Fruit fly (Drosophila melanogaster) whole organism, embryonic: ENCODE results near the gene Inx3.

Experiments used
- ATbp ChIP-seq: fragments of 200-800 bp; sonication (Bioruptor generic); optimal IDR thresholded peaks from 2 replicates; lab custom pipeline; 2017; ENCODE audit warnings: missing biosample characterization, mild to moderate bottlenecking, missing genetic modification characterization, missing genetic modification reagents
- Atf6 ChIP-seq: fragments of 200-800 bp; sonication (Bioruptor generic); IDR thresholded peaks from 2 replicates; pipeline ENCODE4 v1.3.6; 2022; ENCODE audit warnings: missing biosample characterization, missing genetic modification characterization
- Blimp-1 ChIP-seq: fragments of 200-800 bp; sonication (Bioruptor generic); optimal IDR thresholded peaks from 3 replicates; lab custom pipeline; 2018; ENCODE audit warnings: missing biosample characterization, missing genetic modification characterization, mild to moderate bottlenecking, moderate library complexity, missing genetic modification reagents
- CG10543 ChIP-seq: fragments of 200-800 bp; sonication (Bioruptor generic); optimal IDR thresholded peaks from 3 replicates; lab custom pipeline; 2017; ENCODE audit warnings: missing biosample characterization, mild to moderate bottlenecking, missing genetic modification characterization, moderate library complexity
- CG12236 ChIP-seq: fragments of 200-800 bp; sonication (Bioruptor generic); optimal IDR thresholded peaks from 2 replicates; lab custom pipeline; 2016; ENCODE audit warnings: missing biosample characterization, missing genetic modification characterization
- CG1233 ChIP-seq: fragments of 200-800 bp; sonication (Bioruptor generic); optimal IDR thresholded peaks from 4 replicates; lab custom pipeline; 2018; ENCODE audit warnings: missing biosample characterization, mild to moderate bottlenecking, missing genetic modification characterization
- CG13123 ChIP-seq: fragments of 200-800 bp; sonication (Bioruptor generic); optimal IDR thresholded peaks from 2 replicates; lab custom pipeline; 2016; ENCODE audit warnings: missing biosample characterization, missing genetic modification characterization
- CG15479 ChIP-seq: fragments of 200-800 bp; sonication (Bioruptor generic); optimal IDR thresholded peaks from 3 replicates; lab custom pipeline; 2019; ENCODE audit warnings: missing biosample characterization, mild to moderate bottlenecking, missing genetic modification characterization, moderate library complexity
- CG1647 ChIP-seq: fragments of 200-800 bp; sonication (Bioruptor generic); optimal IDR thresholded peaks from 3 replicates; lab custom pipeline; 2016; ENCODE audit warnings: missing biosample characterization, missing genetic modification characterization
- CG16779 ChIP-seq: fragments of 200-800 bp; sonication (Bioruptor generic); IDR thresholded peaks from 2 replicates; pipeline ENCODE4 v1.3.6; 2022; ENCODE audit warnings: missing biosample characterization, missing genetic modification characterization
- CG1792 ChIP-seq: fragments of 200-800 bp; sonication (Bioruptor generic); optimal IDR thresholded peaks from 2 replicates; lab custom pipeline; 2016; ENCODE audit warnings: missing biosample characterization, missing genetic modification characterization
- CG18262 ChIP-seq: fragments of 200-800 bp; optimal IDR thresholded peaks from 3 replicates; lab custom pipeline; 2019; ENCODE audit warnings: missing biosample characterization, mild to moderate bottlenecking, missing genetic modification characterization, moderate library complexity
- CG18599 ChIP-seq: fragments of 200-800 bp; sonication (Bioruptor generic); optimal IDR thresholded peaks from 3 replicates; lab custom pipeline; 2017; ENCODE audit warnings: missing biosample characterization, missing genetic modification characterization, mild to moderate bottlenecking, moderate library complexity, missing genetic modification reagents
- CG2199 ChIP-seq: fragments of 200-800 bp; sonication (Bioruptor generic); IDR thresholded peaks from 3 replicates; pipeline ENCODE4 v1.3.6; 2022; ENCODE audit warnings: missing biosample characterization, missing genetic modification characterization
- CG2875 ChIP-seq: fragments of 200-800 bp; sonication (Bioruptor generic); optimal IDR thresholded peaks from 2 replicates; lab custom pipeline; 2017; ENCODE audit warnings: missing biosample characterization, mild to moderate bottlenecking, missing genetic modification characterization, missing genetic modification reagents
- CG3726 ChIP-seq: fragments of 200-800 bp; sonication (Bioruptor generic); IDR thresholded peaks from 3 replicates; pipeline ENCODE4, ENCODE4 v1.3.6; 2022; ENCODE audit warnings: missing biosample characterization, missing genetic modification characterization
- CG4360 ChIP-seq: fragments of 200-800 bp; sonication (Bioruptor generic); IDR thresholded peaks from 2 replicates; pipeline ENCODE4 v1.3.6; 2022; ENCODE audit warnings: missing biosample characterization, missing genetic modification characterization
- CG9727 ChIP-seq: fragments of 200-800 bp; sonication (Bioruptor generic); optimal IDR thresholded peaks from 3 replicates; lab custom pipeline; 2017; ENCODE audit warnings: missing biosample characterization, mild to moderate bottlenecking, missing genetic modification characterization
- Dll ChIP-seq: fragments of 200-800 bp; sonication (Bioruptor generic); IDR thresholded peaks from 4 replicates; pipeline ENCODE4 v1.3.6; 2022; ENCODE audit warnings: missing biosample characterization, missing genetic modification characterization; ENCODE audit not compliant: partially characterized antibody
- Elba2 ChIP-seq: fragments of 200-800 bp; sonication (Bioruptor generic); optimal IDR thresholded peaks from 3 replicates; lab custom pipeline; 2016; ENCODE audit warnings: missing biosample characterization, missing genetic modification characterization
- HmgZ ChIP-seq: fragments of 200-800 bp; sonication (Bioruptor generic); optimal IDR thresholded peaks from 2 replicates; lab custom pipeline; 2018; ENCODE audit warnings: missing biosample characterization, mild to moderate bottlenecking, missing genetic modification characterization
- Hmr ChIP-seq: fragments of 200-800 bp; sonication (Bioruptor generic); optimal IDR thresholded peaks from 3 replicates; lab custom pipeline; 2017; ENCODE audit warnings: mild to moderate bottlenecking, missing biosample characterization, missing genetic modification reagents, missing genetic modification characterization
- Mad ChIP-seq: fragments of 200-800 bp; sonication (Bioruptor generic); optimal IDR thresholded peaks from 2 replicates; lab custom pipeline; 2016; ENCODE audit warnings: missing biosample characterization, missing genetic modification characterization
- Max ChIP-seq: fragments of 200-800 bp; sonication (Bioruptor generic); optimal IDR thresholded peaks from 2 replicates; lab custom pipeline; 2016; ENCODE audit warnings: missing biosample characterization, mild to moderate bottlenecking, missing genetic modification characterization
- Med ChIP-seq: fragments of 200-800 bp; sonication (Bioruptor generic); peaks from one replicate; lab custom pipeline; 2016; ENCODE audit warnings: missing biosample characterization, missing genetic modification characterization, mild to moderate bottlenecking, inconsistent platforms, moderate library complexity
- Meics ChIP-seq: fragments of 200-800 bp; sonication (Bioruptor generic); optimal IDR thresholded peaks from 2 replicates; lab custom pipeline; 2017; ENCODE audit warnings: missing biosample characterization, mild to moderate bottlenecking, missing genetic modification characterization
- NK7.1 ChIP-seq: fragments of 200-800 bp; sonication (Bioruptor generic); optimal IDR thresholded peaks from 3 replicates; lab custom pipeline; 2016; ENCODE audit warnings: missing biosample characterization, missing genetic modification characterization
- Nf-YB ChIP-seq: fragments of 200-800 bp; sonication (Bioruptor generic); optimal IDR thresholded peaks from 3 replicates; lab custom pipeline; 2019; ENCODE audit warnings: missing biosample characterization, mild to moderate bottlenecking, missing genetic modification characterization, moderate library complexity
- NfI ChIP-seq: fragments of 200-800 bp; sonication (Bioruptor generic); optimal IDR thresholded peaks from 3 replicates; lab custom pipeline; 2018; ENCODE audit warnings: missing biosample characterization, mild to moderate bottlenecking, missing genetic modification characterization, moderate library complexity
- Oli ChIP-seq: fragments of 200-800 bp; sonication (Bioruptor generic); optimal IDR thresholded peaks from 2 replicates; lab custom pipeline; 2018; ENCODE audit warnings: missing biosample characterization, mild to moderate bottlenecking, missing genetic modification characterization, moderate library complexity
- Pdp1 ChIP-seq, 2 experiments: fragments of 200-800 bp; sonication (Bioruptor generic); optimal IDR thresholded peaks; 3 replicates each; lab custom pipeline; 2016; ENCODE audit warnings: missing biosample characterization in 2 of 2, missing genetic modification characterization in 2 of 2, mild to moderate bottlenecking in 1 of 2, moderate library complexity in 1 of 2
- YL-1 ChIP-seq: fragments of 200-800 bp; sonication (Bioruptor generic); optimal IDR thresholded peaks from 3 replicates; lab custom pipeline; 2017; ENCODE audit warnings: missing biosample characterization, mild to moderate bottlenecking, missing genetic modification characterization
- aop ChIP-seq: fragments of 200-800 bp; sonication (Bioruptor generic); IDR thresholded peaks from 2 replicates; pipeline ENCODE4 v1.3.6; 2022; ENCODE audit warnings: missing biosample characterization, missing genetic modification characterization
- bbx ChIP-seq: fragments of 200-800 bp; sonication (Bioruptor generic); IDR thresholded peaks from 2 replicates; pipeline ENCODE4 v1.3.6; 2022; ENCODE audit warnings: missing biosample characterization, missing genetic modification characterization; ENCODE audit not compliant: partially characterized antibody
- bcd ChIP-seq: fragments of 200-800 bp; sonication (Bioruptor generic); optimal IDR thresholded peaks from 2 replicates; lab custom pipeline; 2017; ENCODE audit warnings: missing biosample characterization, mild to moderate bottlenecking, missing genetic modification characterization
- cas ChIP-seq: fragments of 200-800 bp; sonication (Bioruptor generic); IDR thresholded peaks from 2 replicates; pipeline ENCODE4 v1.3.6; 2022; ENCODE audit warnings: missing biosample characterization, missing genetic modification characterization
- cg ChIP-seq: fragments of 200-800 bp; sonication (Bioruptor generic); optimal IDR thresholded peaks from 3 replicates; lab custom pipeline; 2019; ENCODE audit warnings: missing biosample characterization, mild to moderate bottlenecking, missing genetic modification characterization, moderate library complexity
- en ChIP-seq: fragments of 200-800 bp; sonication (Bioruptor generic); optimal IDR thresholded peaks from 2 replicates; lab custom pipeline; 2016; ENCODE audit warnings: missing biosample characterization, missing genetic modification characterization
- ewg ChIP-seq: fragments of 200-800 bp; sonication (Bioruptor generic); optimal IDR thresholded peaks from 3 replicates; lab custom pipeline; 2017; ENCODE audit warnings: mild to moderate bottlenecking, missing biosample characterization, missing genetic modification reagents, missing genetic modification characterization
- fd64A ChIP-seq: fragments of 200-800 bp; sonication (Bioruptor generic); optimal IDR thresholded peaks from 3 replicates; lab custom pipeline; 2018; ENCODE audit warnings: missing biosample characterization, mild to moderate bottlenecking, missing genetic modification characterization
- insv ChIP-seq, 2 experiments: fragments of 200-800 bp; sonication (Bioruptor generic); optimal IDR thresholded peaks; 3 replicates each; lab custom pipeline; 2016 to 2018; ENCODE audit warnings: missing biosample characterization in 2 of 2, missing genetic modification characterization in 2 of 2
- nerfin-2 ChIP-seq: fragments of 200-800 bp; sonication (Bioruptor generic); IDR thresholded peaks from 2 replicates; pipeline ENCODE4 v1.3.6; 2022; ENCODE audit warnings: missing biosample characterization, missing genetic modification characterization; ENCODE audit not compliant: partially characterized antibody
- onecut ChIP-seq: fragments of 200-800 bp; sonication (Bioruptor generic); IDR thresholded peaks from 2 replicates; pipeline ENCODE4 v1.3.6; 2022; ENCODE audit warnings: missing biosample characterization, missing genetic modification characterization
- ssp ChIP-seq: fragments of 200-800 bp; sonication (Bioruptor generic); IDR thresholded peaks from 2 replicates; pipeline ENCODE4 v1.3.6; 2022; ENCODE audit warnings: missing biosample characterization, missing genetic modification characterization
- vvl ChIP-seq: fragments of 200-800 bp; sonication (Bioruptor generic); IDR thresholded peaks from 2 replicates; pipeline ENCODE4 v1.3.6; 2022; ENCODE audit warnings: missing biosample characterization, missing genetic modification characterization
- wek ChIP-seq: fragments of 200-800 bp; sonication (Bioruptor generic); optimal IDR thresholded peaks from 3 replicates; lab custom pipeline; 2018; ENCODE audit warnings: missing biosample characterization, mild to moderate bottlenecking, missing genetic modification characterization, moderate library complexity

Gene Inx3

dm6 chr3R:28844611-28845376 lies 14.5 kb downstream of the Inx3 start, which contains the start of the genes Apc and spg (continued):
- peak; percentile 71 for TF ChIP-seq CG10543 (GFP tag; lab: Kevin White, UChicago)
- no peak for TF ChIP-seq CG3726
- peak; percentile 44 for TF ChIP-seq CG18262 (tag; lab: Kevin White, UChicago)
- peak; percentile 48 for TF ChIP-seq CG2875 (GFP tag; lab: Kevin White, UChicago)
- TF ChIP-seq CG1233 = peak; percentile 19
- TF ChIP-seq NK7.1 (GFP tag; lab: Kevin White, UChicago) = peak; percentile 27
- TF ChIP-seq cas (GFP tag; lab: Robert Waterston, UW) = no peak
- no peak for TF ChIP-seq CG1647
- TF ChIP-seq HmgZ (tag; lab: Kevin White, UChicago) = peak; percentile 38
- peak; percentile 79 for TF ChIP-seq wek (GFP tag; lab: Kevin White, UChicago)
- TF ChIP-seq Mad = no peak
- TF ChIP-seq CG13123 (GFP tag; lab: Kevin White, UChicago) = no peak
- TF ChIP-seq Dll (GFP tag; lab: Robert Waterston, UW) = peak; percentile 93
- TF ChIP-seq nerfin-2 (GFP tag; lab: Robert Waterston, UW) = peak; percentile 57; the same call in 1 of the 2 replicates
- no peak for TF ChIP-seq CG16779 (GFP tag; lab: Robert Waterston, UW)
- TF ChIP-seq YL-1 (GFP tag; lab: Kevin White, UChicago) = peak; percentile 70
- TF ChIP-seq Atf6 (GFP tag; lab: Robert Waterston, UW) = peak; percentile 48; the same call in 1 of the 2 replicates
- peak; percentile 22 for TF ChIP-seq en
- TF ChIP-seq Hmr (GFP tag; lab: Kevin White, UChicago) = peak; percentile 63
- TF ChIP-seq Meics (GFP tag; lab: Kevin White, UChicago) = peak; percentile 61
- TF ChIP-seq Oli (tag; lab: Kevin White, UChicago) = peak; percentile 4
- no peak for TF ChIP-seq ssp (GFP tag; lab: Robert Waterston, UW)
- no peak for TF ChIP-seq aop
- peak; percentile 20 for TF ChIP-seq CG9727
- peak; percentile 58 for TF ChIP-seq CG1792 (GFP tag; lab: Kevin White, UChicago)
- TF ChIP-seq, all 482 proteins: peak for 295

- TF ChIP-seq CG2199 (GFP tag; lab: Robert Waterston, UW) = 0 out of 3 replicates have a peak, but pooled peaks have one; percentile 8
- peak; percentile 98 for TF ChIP-seq onecut (GFP tag; lab: Robert Waterston, UW)
- TF ChIP-seq Pdp1 (GFP tag; optimal IDR thresholded peaks at IDR 0.05; lab: Kevin White, UChicago) = peak in 1 of 2 experiments; percentile 60
- peak; percentile 72 for TF ChIP-seq CG4360 (GFP tag; lab: Robert Waterston, UW)
- no peak for TF ChIP-seq NfI (GFP tag; lab: Kevin White, UChicago)
- TF ChIP-seq insv (GFP tag; optimal IDR thresholded peaks at IDR 0.05; lab: Kevin White, UChicago) = peak; percentile 98 to 99
- TF ChIP-seq Max = no peak
- peak; percentile 14 for TF ChIP-seq ATbp (GFP tag; lab: Kevin White, UChicago)
- peak; percentile 54 for TF ChIP-seq Med (GFP tag; lab: Kevin White, UChicago)
- TF ChIP-seq CG12236 = peak; percentile 24
- TF ChIP-seq Nf-YB (GFP tag; lab: Kevin White, UChicago) = peak; percentile 32
- TF ChIP-seq ewg (GFP tag; lab: Kevin White, UChicago) = peak; percentile 46
- TF ChIP-seq CG15479 = peak; percentile 92
- TF ChIP-seq bcd (GFP tag; lab: Kevin White, UChicago) = no peak
- TF ChIP-seq bbx = 0 out of 2 replicates have a peak, but pooled peaks have one; percentile 19
- peak; percentile 92 for TF ChIP-seq Elba2 (GFP tag; lab: Kevin White, UChicago)
- TF ChIP-seq fd64A (GFP tag; lab: Kevin White, UChicago) = peak; percentile 64
- TF ChIP-seq vvl (GFP tag; lab: Robert Waterston, UW) = no peak
- TF ChIP-seq cg (GFP tag; lab: Kevin White, UChicago) = peak; percentile 89
- TF ChIP-seq CG18599 (GFP tag; lab: Kevin White, UChicago) = no peak
- TF ChIP-seq Blimp-1 (GFP tag; lab: Kevin White, UChicago) = peak; percentile 71
These were observed 15.3 kb downstream of the Inx3 start for dm6 chr3R:28843776-28844610.
